Worm (Caenorhabditis elegans) whole organism, midembryonic: ENCODE results near the gene srw-118.

ENCODE experiments used
- ref-1 ChIP-seq: fragments of 200-800 bp; sonication (Bioruptor generic); conservative IDR thresholded peaks from 2 replicates; pipeline ENCODE4 v1.3.6; 2022; ENCODE audit warnings: missing genetic modification reagents, missing genetic modification characterization, missing compliant biosample characterization
- ztf-23 ChIP-seq: fragments of 200-800 bp; sonication (Bioruptor generic); IDR thresholded peaks from 2 replicates; pipeline ENCODE4 v1.3.6; 2022; ENCODE audit warnings: missing genetic modification reagents, missing genetic modification characterization, missing compliant biosample characterization
- ztf-29 ChIP-seq: fragments of 200-800 bp; sonication (Bioruptor generic); IDR thresholded peaks from 2 replicates; pipeline ENCODE4 v1.3.6; 2022; ENCODE audit warnings: missing genetic modification reagents, missing genetic modification characterization, missing compliant biosample characterization

- TF ChIP-seq ref-1 (GFP tag; lab: Robert Waterston, UW) (no peak), ztf-23 (GFP tag; lab: Robert Waterston, UW) (no peak), ztf-29 (GFP tag; lab: Robert Waterston, UW) (no peak)
Observed at ce11 chrV:3010468-3010867, 30.6 kb upstream of the srw-118 start, which contains the start of gene srw-136.
